Worm (Caenorhabditis elegans): ENCODE measurements around the gene oma-1.
A peak's percentile ranks its signal among the peaks of the same experiment; 100 is the strongest.

Gene oma-1

ce11 chrIV:8867562-8867961 lies 21.2 kb upstream of the oma-1 start (continued):
- TF ChIP-seq dpl-1 (GFP tag; optimal IDR thresholded peaks at IDR 0.05), result peak; percentile 13

- TF ChIP-seq fkh-10 (GFP tag; optimal IDR thresholded peaks at IDR 0.05) (no peak), egl-43 (GFP tag; IDR thresholded peaks at IDR 0.05) (no peak), nhr-111 (GFP tag; optimal IDR thresholded peaks at IDR 0.05) (no peak), mes-2 (tag; optimal IDR thresholded peaks at IDR 0.05; ENCODE audit: poor library complexity, severe bottlenecking) (peak; percentile 62), ZK546.5 (tag; optimal IDR thresholded peaks at IDR 0.05) (no peak), lin-38 (GFP tag; IDR thresholded peaks at IDR 0.05) (no peak; the same call in 1 of the 2 replicates), skn-1 (tag; optimal IDR thresholded peaks at IDR 0.05) (no peak), Y48G9A.11 (GFP tag; IDR thresholded peaks at IDR 0.05) (peak; percentile 89), zfp-3 (GFP tag; conservative IDR thresholded peaks at IDR 0.05) (no peak), hlh-11 (tag; optimal IDR thresholded peaks at IDR 0.05) (no peak), sdz-12 (GFP tag; optimal IDR thresholded peaks at IDR 0.05) (no peak), ceh-44 (GFP tag; IDR thresholded peaks at IDR 0.05) (no peak), gei-8 (GFP tag; optimal IDR thresholded peaks at IDR 0.05) (no peak), lin-1 (GFP tag; IDR thresholded peaks at IDR 0.05) (no peak), mep-1 (tag; optimal IDR thresholded peaks at IDR 0.05) (no peak), F26F4.8 (GFP tag; conservative IDR thresholded peaks at IDR 0.05) (no peak), dve-1 (tag; optimal IDR thresholded peaks at IDR 0.05; ENCODE audit: insufficient read depth) (no peak), lin-15B (tag; optimal IDR thresholded peaks at IDR 0.05) (no peak), snpc-1.2 (GFP tag; IDR thresholded peaks at IDR 0.05) (no peak), dmd-8 (GFP tag; IDR thresholded peaks at IDR 0.05) (no peak), F44E2.7 (GFP tag; IDR thresholded peaks at IDR 0.05) (no peak), hlh-30 (tag; optimal IDR thresholded peaks at IDR 0.05; ENCODE audit: insufficient read depth) (peak; percentile 46), daf-12 (tag; optimal IDR thresholded peaks at IDR 0.05) (no peak), daf-19 (GFP tag; conservative IDR thresholded peaks at IDR 0.05) (no peak), nhr-48 (tag; optimal IDR thresholded peaks at IDR 0.05) (no peak), lin-39 (tag; optimal IDR thresholded peaks at IDR 0.05) (no peak), T20F7.1 (GFP tag; optimal IDR thresholded peaks at IDR 0.05) (peak; percentile 96), dpl-1 (GFP tag; optimal IDR thresholded peaks at IDR 0.05) (peak; percentile 95), pqm-1 (tag; optimal IDR thresholded peaks at IDR 0.05) (no peak), aly-2 (tag; optimal IDR thresholded peaks at IDR 0.05) (no peak), mdl-1 (tag; optimal IDR thresholded peaks at IDR 0.05) (peak in 1 of 2 experiments; percentile 4), hmg-1.1 (GFP tag; IDR thresholded peaks at IDR 0.05) (no peak), ceh-82 (tag; optimal IDR thresholded peaks at IDR 0.05) (no peak), spr-3 (GFP tag; optimal IDR thresholded peaks at IDR 0.05) (no peak), tag-97 (GFP tag; IDR thresholded peaks at IDR 0.05) (no peak), tra-1 (GFP tag; IDR thresholded peaks at IDR 0.05) (no peak), daf-16 (GFP tag; optimal IDR thresholded peaks at IDR 0.05) (no peak), daf-16 (tag; optimal IDR thresholded peaks at IDR 0.05) (no peak), ztf-11 (tag; optimal IDR thresholded peaks at IDR 0.05) (no peak), nhr-102 (tag; optimal IDR thresholded peaks at IDR 0.05) (no peak), ceh-62 (tag; optimal IDR thresholded peaks at IDR 0.05) (no peak), nhr-28 (tag; optimal IDR thresholded peaks at IDR 0.05) (no peak), zfp-2 (tag; optimal IDR thresholded peaks at IDR 0.05) (no peak), zag-1 (tag; optimal IDR thresholded peaks at IDR 0.05) (no peak), jun-1 (tag; optimal IDR thresholded peaks at IDR 0.05) (no peak), unc-39 (tag; optimal IDR thresholded peaks at IDR 0.05) (no peak), dmd-6 (GFP tag; IDR thresholded peaks at IDR 0.05) (no peak), ama-1 (optimal IDR thresholded peaks at IDR 0.05) (no peak)
Observed at ce11 chrIV:8869624-8870023, 19.2 kb upstream of the oma-1 start, which contains the start of gene npp-23. Gene npp-23 (minus strand): TSS chrIV:8869679.
